Worm (Caenorhabditis elegans) whole organism, L4/young adult: ENCODE measurements around the gene nlp-30.

Source experiments
- W03F9.2 ChIP-seq: fragments of 150-350 bp; optimal IDR thresholded peaks from 2 replicates; lab custom pipeline; 2014; ENCODE audit warnings: missing biosample characterization, missing genetic modification characterization
- dao-5 ChIP-seq: sonication (generic microtip); optimal IDR thresholded peaks from 2 replicates; lab custom pipeline; 2016; ENCODE audit warnings: missing genotype, missing genetic modification characterization, moderate library complexity, missing compliant biosample characterization
- him-1 ChIP-seq: sonication (generic microtip); optimal IDR thresholded peaks from 2 replicates; lab custom pipeline; 2016; ENCODE audit warnings: missing genotype, missing genetic modification reagents, missing genetic modification characterization, missing compliant biosample characterization

- TF ChIP-seq W03F9.2 (tag; lab: Kevin White, UChicago) (no peak), him-1 (tag; lab: Kevin White, UChicago) (no peak), dao-5 (tag; lab: Kevin White, UChicago) (no peak)
These were observed 40.0 kb downstream of the nlp-30 start, which contains the start of gene K09D9.14 for ce11 chrV:4021776-4022175.
